Worm (Caenorhabditis elegans) whole organism, late embryonic: Measurements from ENCODE around the gene wrt-8.

Source experiments
- Y22D7AL.16 ChIP-seq: sonication (generic microtip); optimal IDR thresholded peaks from 2 replicates; lab custom pipeline; 2016; ENCODE audit warnings: missing genetic modification characterization, missing compliant biosample characterization
- ahr-1 ChIP-seq: sonication (generic microtip); optimal IDR thresholded peaks from 2 replicates; lab custom pipeline; 2016; ENCODE audit warnings: missing genetic modification characterization, missing compliant biosample characterization
- ceh-14 ChIP-seq: sonication (generic microtip); optimal IDR thresholded peaks from 2 replicates; lab custom pipeline; 2016; ENCODE audit warnings: missing genotype, missing genetic modification characterization, missing compliant biosample characterization
- ceh-18 ChIP-seq: sonication (generic microtip); optimal IDR thresholded peaks from 2 replicates; lab custom pipeline; 2016; ENCODE audit warnings: missing genetic modification characterization, missing compliant biosample characterization
- ceh-2 ChIP-seq: sonication (generic microtip); optimal IDR thresholded peaks from 2 replicates; lab custom pipeline; 2016; ENCODE audit warnings: missing genotype, missing genetic modification characterization, missing compliant biosample characterization
- ceh-22 ChIP-seq: sonication (generic microtip); optimal IDR thresholded peaks from 2 replicates; lab custom pipeline; 2017; ENCODE audit warnings: missing biosample characterization, missing genetic modification characterization
- ceh-24 ChIP-seq: sonication (generic microtip); optimal IDR thresholded peaks from 2 replicates; lab custom pipeline; 2016; ENCODE audit warnings: mild to moderate bottlenecking, missing genetic modification characterization, missing compliant biosample characterization
- ceh-31 ChIP-seq: sonication (generic microtip); optimal IDR thresholded peaks from 2 replicates; lab custom pipeline; 2016; ENCODE audit warnings: missing genetic modification characterization, missing compliant biosample characterization
- ceh-34 ChIP-seq: sonication (generic microtip); optimal IDR thresholded peaks from 2 replicates; lab custom pipeline; 2016; ENCODE audit warnings: mild to moderate bottlenecking, missing genetic modification characterization, missing compliant biosample characterization
- ceh-48 ChIP-seq: sonication (generic microtip); optimal IDR thresholded peaks from 2 replicates; lab custom pipeline; 2016; ENCODE audit warnings: missing genetic modification characterization, inconsistent platforms, missing compliant biosample characterization
- ceh-6 ChIP-seq: fragments of 200-800 bp; sonication (Bioruptor generic); optimal IDR thresholded peaks from 2 replicates; lab custom pipeline; 2018; ENCODE audit warnings: mild to moderate bottlenecking, missing genetic modification characterization, missing compliant biosample characterization
- ceh-9 ChIP-seq: sonication (generic microtip); optimal IDR thresholded peaks from 2 replicates; lab custom pipeline; 2016; ENCODE audit warnings: mild to moderate bottlenecking, missing genetic modification characterization, inconsistent platforms, missing compliant biosample characterization
- dve-1 ChIP-seq: sonication (generic microtip); optimal IDR thresholded peaks from 2 replicates; lab custom pipeline; 2017; ENCODE audit warnings: antibody characterized with exemption, mild to moderate bottlenecking, missing genetic modification characterization, missing compliant biosample characterization
- elt-2 ChIP-seq: sonication (generic microtip); optimal IDR thresholded peaks from 2 replicates; lab custom pipeline; 2016; ENCODE audit warnings: missing genetic modification reagents, missing genetic modification characterization, missing compliant biosample characterization
- elt-4 ChIP-seq: sonication (generic microtip); optimal IDR thresholded peaks from 2 replicates; lab custom pipeline; 2016; ENCODE audit warnings: missing genetic modification characterization, missing compliant biosample characterization
- ets-4 ChIP-seq: sonication (generic microtip); optimal IDR thresholded peaks from 2 replicates; lab custom pipeline; 2016; ENCODE audit warnings: missing genetic modification characterization, missing compliant biosample characterization
- eyg-1 ChIP-seq: sonication (generic microtip); optimal IDR thresholded peaks from 2 replicates; lab custom pipeline; 2016; ENCODE audit warnings: missing genotype, missing genetic modification characterization, missing compliant biosample characterization
- fkh-6 ChIP-seq: sonication (generic microtip); optimal IDR thresholded peaks from 2 replicates; lab custom pipeline; 2016; ENCODE audit warnings: missing genetic modification characterization, missing compliant biosample characterization
- hlh-15 ChIP-seq: sonication (generic microtip); optimal IDR thresholded peaks from 2 replicates; lab custom pipeline; 2016; ENCODE audit warnings: missing genetic modification characterization, missing compliant biosample characterization
- lim-6 ChIP-seq: sonication (generic microtip); optimal IDR thresholded peaks from 2 replicates; lab custom pipeline; 2016; ENCODE audit warnings: missing genetic modification characterization, missing compliant biosample characterization
- lin-11 ChIP-seq: fragments of 200-800 bp; sonication (Bioruptor generic); optimal IDR thresholded peaks from 2 replicates; lab custom pipeline; 2018; ENCODE audit warnings: mild to moderate bottlenecking, missing genetic modification characterization, missing compliant biosample characterization
- madf-2 ChIP-seq: sonication (generic microtip); optimal IDR thresholded peaks from 2 replicates; lab custom pipeline; 2017; ENCODE audit warnings: missing genetic modification characterization, missing compliant biosample characterization
- mec-3 ChIP-seq: sonication (generic microtip); optimal IDR thresholded peaks from 2 replicates; lab custom pipeline; 2016; ENCODE audit warnings: borderline replicate concordance, missing genetic modification characterization, missing compliant biosample characterization
- nfya-1 ChIP-seq: sonication (generic microtip); optimal IDR thresholded peaks from 2 replicates; lab custom pipeline; 2017; ENCODE audit warnings: missing genetic modification characterization, mild to moderate bottlenecking, missing compliant biosample characterization, antibody characterized with exemption, moderate library complexity
- nhr-232 ChIP-seq: sonication (generic microtip); optimal IDR thresholded peaks from 2 replicates; lab custom pipeline; 2016; ENCODE audit warnings: missing genetic modification characterization, missing compliant biosample characterization
- npax-4 ChIP-seq: sonication (generic microtip); optimal IDR thresholded peaks from 2 replicates; lab custom pipeline; 2016; ENCODE audit warnings: missing genetic modification characterization, missing compliant biosample characterization
- pag-3 ChIP-seq: sonication (generic microtip); optimal IDR thresholded peaks from 2 replicates; lab custom pipeline; 2016; ENCODE audit warnings: missing compliant biosample characterization, missing genetic modification characterization, borderline replicate concordance
- pat-9 ChIP-seq: fragments of 200-800 bp; sonication (Bioruptor generic); optimal IDR thresholded peaks from 2 replicates; lab custom pipeline; 2018; ENCODE audit warnings: mild to moderate bottlenecking, missing genetic modification characterization, moderate library complexity, missing compliant biosample characterization
- pqm-1 ChIP-seq: sonication (generic microtip); optimal IDR thresholded peaks from 2 replicates; lab custom pipeline; 2016; ENCODE audit warnings: missing genetic modification characterization, missing compliant biosample characterization
- pros-1 ChIP-seq: fragments of 150-350 bp; optimal IDR thresholded peaks from 2 replicates; lab custom pipeline; 2014; ENCODE audit warnings: missing biosample characterization, missing genetic modification reagents, missing genetic modification characterization
- ref-2 ChIP-seq: sonication (generic microtip); optimal IDR thresholded peaks from 2 replicates; lab custom pipeline; 2016; ENCODE audit warnings: missing genetic modification characterization, missing compliant biosample characterization
- sdc-2 ChIP-seq: sonication (generic microtip); optimal IDR thresholded peaks from 2 replicates; lab custom pipeline; 2016; ENCODE audit warnings: missing genotype, missing genetic modification characterization, missing compliant biosample characterization
- tbx-2 ChIP-seq: sonication (generic microtip); optimal IDR thresholded peaks from 2 replicates; lab custom pipeline; 2016; ENCODE audit warnings: missing genetic modification characterization, missing compliant biosample characterization
- tbx-7 ChIP-seq: sonication (generic microtip); optimal IDR thresholded peaks from 2 replicates; lab custom pipeline; 2016; ENCODE audit warnings: missing genotype, missing genetic modification characterization, missing compliant biosample characterization
- ttx-3 ChIP-seq: sonication (generic microtip); optimal IDR thresholded peaks from 2 replicates; lab custom pipeline; 2016; ENCODE audit warnings: missing genetic modification reagents, missing genetic modification characterization, missing compliant biosample characterization
- unc-3 ChIP-seq, 2 experiments: fragments of 200-800 bp in 1 of 2; sonication (Bioruptor generic) in 1 of 2; sonication (generic microtip) in 1 of 2; conservative IDR thresholded peaks in 1 of 2; optimal IDR thresholded peaks in 1 of 2; 2 replicates each; pipeline versions ENCODE4 v1.3.6 to Lab custom; 2016 to 2022; ENCODE audit warnings: missing compliant biosample characterization in 2 of 2, missing genetic modification characterization in 2 of 2, missing genetic modification reagents in 1 of 2
- ztf-16 ChIP-seq: sonication (generic microtip); optimal IDR thresholded peaks from 2 replicates; lab custom pipeline; 2017; ENCODE audit warnings: missing genetic modification characterization, missing compliant biosample characterization

Gene wrt-8

ce11 chrV:15349044-15349443 is 4.7 kb upstream of the wrt-8 start, which contains the start of gene clec-230:
clec-230 (minus strand) TSS chrV:15349144.
- TF ChIP-seq lim-6 (tag; lab: Kevin White, UChicago) (no peak), ttx-3 (tag; lab: Kevin White, UChicago) (no peak), madf-2 (tag; lab: Kevin White, UChicago) (no peak), pag-3 (tag; lab: Kevin White, UChicago) (no peak), hlh-15 (tag; lab: Kevin White, UChicago) (no peak), tbx-2 (tag; lab: Kevin White, UChicago) (no peak), pat-9 (tag; lab: Kevin White, UChicago) (no peak), pqm-1 (no peak), ceh-6 (GFP tag; lab: Kevin White, UChicago) (no peak), dve-1 (tag; lab: Kevin White, UChicago) (no peak), ref-2 (tag; lab: Kevin White, UChicago) (no peak), ceh-22 (tag; lab: Kevin White, UChicago) (no peak), pros-1 (tag; lab: Kevin White, UChicago) (no peak)

ce11 chrV:15347292-15347691 is 2.9 kb upstream of the wrt-8 start, which contains the start of gene C29F3.3:
C29F3.3 (minus strand) TSS chrV:15347392.
- TF ChIP-seq ets-4 (tag; lab: Kevin White, UChicago) (no peak), nfya-1 (tag; lab: Kevin White, UChicago) (no peak), pag-3 (tag; lab: Kevin White, UChicago) (no peak), ceh-9 (tag; lab: Kevin White, UChicago) (no peak), dve-1 (tag; lab: Kevin White, UChicago) (no peak), pros-1 (tag; lab: Kevin White, UChicago) (no peak), ceh-48 (no peak), ceh-24 (tag; lab: Kevin White, UChicago) (no peak), ztf-16 (no peak), elt-4 (tag; lab: Kevin White, UChicago) (no peak), ceh-18 (tag; lab: Kevin White, UChicago) (no peak), ceh-34 (tag; lab: Kevin White, UChicago) (no peak), ceh-14 (tag; lab: Kevin White, UChicago) (no peak), npax-4 (tag; lab: Kevin White, UChicago) (no peak), ceh-2 (tag; lab: Kevin White, UChicago) (no peak), pat-9 (tag; lab: Kevin White, UChicago) (no peak)

DNA sequence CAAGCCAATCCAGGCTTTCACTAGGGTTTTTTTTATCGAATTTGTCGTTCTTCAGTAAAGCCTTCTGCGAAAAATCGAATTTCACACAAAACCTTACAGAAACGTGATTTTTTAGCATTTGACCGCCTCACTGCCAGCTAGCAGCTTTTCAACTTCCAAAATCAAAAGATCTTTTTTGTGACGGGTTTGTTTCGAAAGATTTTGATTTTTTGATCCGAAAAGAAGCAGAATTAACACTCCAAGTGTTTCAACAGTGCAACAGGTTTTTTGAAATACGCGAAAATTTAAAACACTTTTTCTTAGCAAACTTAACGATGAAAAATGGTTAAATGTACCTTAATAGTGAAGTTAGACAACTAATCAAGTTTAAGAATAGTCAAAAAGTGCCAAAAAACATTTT is 3.0 kb downstream of the wrt-8 start, which contains the start of gene clec-229:
Gene clec-229, minus strand, starts transcription at position 101 of the 400 bp plus-strand sequence.
- no peak for TF ChIP-seq elt-2 (tag; lab: Kevin White, UChicago)
- TF ChIP-seq tbx-7, result no peak
- no peak for TF ChIP-seq ceh-14 (tag; lab: Kevin White, UChicago)
- TF ChIP-seq mec-3 (tag; lab: Kevin White, UChicago), result no peak
- TF ChIP-seq sdc-2, result no peak
- no peak for TF ChIP-seq unc-3 (GFP tag; conservative IDR thresholded peaks at IDR 0.05; lab: Robert Waterston, UW)
- no peak for TF ChIP-seq unc-3 (tag; optimal IDR thresholded peaks at IDR 0.05; lab: Kevin White, UChicago)
- TF ChIP-seq ets-4 (tag; lab: Kevin White, UChicago), result no peak

DNA sequence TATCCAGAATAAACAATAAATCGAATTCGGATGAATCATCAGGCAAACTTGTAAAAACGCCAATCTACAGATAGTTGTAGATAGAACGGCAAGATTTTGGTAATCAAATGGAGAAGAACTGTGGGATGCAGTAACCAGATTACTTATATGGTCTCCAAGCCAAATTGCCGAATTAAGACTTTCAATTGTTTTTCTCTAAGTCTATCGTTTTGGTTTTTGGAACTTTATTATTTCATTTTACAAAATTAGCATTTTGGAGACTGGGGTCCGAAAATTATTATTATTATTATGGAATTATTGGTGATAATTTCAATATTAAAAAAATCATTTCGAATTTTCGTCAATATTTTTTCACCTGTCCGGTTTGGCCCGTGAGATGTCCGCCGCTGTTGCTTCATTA is 5.0 kb downstream of the wrt-8 start, which contains the start of gene clec-228:
Gene clec-228, minus strand, starts transcription at position 101 of the 400 bp plus-strand sequence.
- TF ChIP-seq nhr-232 (tag; lab: Kevin White, UChicago), result no peak
- TF ChIP-seq ceh-18 (tag; lab: Kevin White, UChicago), result no peak
- no peak for TF ChIP-seq ceh-31 (tag; lab: Kevin White, UChicago)
- TF ChIP-seq fkh-6 (tag; lab: Kevin White, UChicago), result no peak
- no peak for TF ChIP-seq ahr-1 (tag; lab: Kevin White, UChicago)
- no peak for TF ChIP-seq eyg-1 (tag; lab: Kevin White, UChicago)
- TF ChIP-seq sdc-2, result no peak
- TF ChIP-seq Y22D7AL.16 (tag; lab: Kevin White, UChicago), result no peak
- no peak for TF ChIP-seq lin-11 (tag; lab: Kevin White, UChicago)
